Worm (Caenorhabditis elegans) whole organism, young adult: ENCODE measurements around the gene cex-2.

Experiments used
- ama-1 ChIP-seq, 3 experiments: fragments of 150-350 bp in 1 of 3; sonication (generic microtip) in 2 of 3; optimal IDR thresholded peaks; 2 replicates each; lab custom pipeline; 2014 to 2018; ENCODE audit warnings: missing biosample characterization in 2 of 3, missing genetic modification characterization in 2 of 3, missing genetic modification reagents in 2 of 3
- atf-7 ChIP-seq: sonication (generic microtip); optimal IDR thresholded peaks from 2 replicates; lab custom pipeline; 2017; ENCODE audit warnings: mild to moderate bottlenecking, missing genetic modification characterization, missing compliant biosample characterization
- bed-2 ChIP-seq: fragments of 200-800 bp; sonication (Bioruptor generic); IDR thresholded peaks from 2 replicates; pipeline ENCODE4 v1.3.6; 2022; ENCODE audit warnings: missing genetic modification reagents, missing genetic modification characterization, missing compliant biosample characterization
- egrh-3 ChIP-seq: fragments of 200-800 bp; sonication (Bioruptor generic); IDR thresholded peaks from 2 replicates; pipeline ENCODE4 v1.3.6; 2022; ENCODE audit warnings: missing genetic modification reagents, missing genetic modification characterization, missing compliant biosample characterization
- hmg-1.2 ChIP-seq: fragments of 200-800 bp; sonication (Bioruptor generic); IDR thresholded peaks from 2 replicates; pipeline ENCODE4 v1.3.6; 2022; ENCODE audit warnings: missing genetic modification reagents, missing genetic modification characterization, missing compliant biosample characterization
- lag-1 ChIP-seq: fragments of 200-800 bp; sonication (Bioruptor generic); IDR thresholded peaks from 2 replicates; pipeline ENCODE4 v1.3.6; 2022; ENCODE audit warnings: missing genetic modification reagents, missing genetic modification characterization, missing compliant biosample characterization
- lin-35 ChIP-seq, 3 experiments: fragments of 150-350 bp in 2 of 3; sonication (generic microtip) in 1 of 3; optimal IDR thresholded peaks; 2 replicates each; lab custom pipeline; 2014 to 2018; ENCODE audit warnings: missing biosample characterization in 3 of 3, missing genetic modification characterization in 3 of 3, missing genetic modification reagents in 3 of 3
- unc-130 ChIP-seq: sonication (generic microtip); optimal IDR thresholded peaks from 2 replicates; lab custom pipeline; 2016; ENCODE audit warnings: missing genetic modification reagents, missing genetic modification characterization, missing compliant biosample characterization

DNA sequence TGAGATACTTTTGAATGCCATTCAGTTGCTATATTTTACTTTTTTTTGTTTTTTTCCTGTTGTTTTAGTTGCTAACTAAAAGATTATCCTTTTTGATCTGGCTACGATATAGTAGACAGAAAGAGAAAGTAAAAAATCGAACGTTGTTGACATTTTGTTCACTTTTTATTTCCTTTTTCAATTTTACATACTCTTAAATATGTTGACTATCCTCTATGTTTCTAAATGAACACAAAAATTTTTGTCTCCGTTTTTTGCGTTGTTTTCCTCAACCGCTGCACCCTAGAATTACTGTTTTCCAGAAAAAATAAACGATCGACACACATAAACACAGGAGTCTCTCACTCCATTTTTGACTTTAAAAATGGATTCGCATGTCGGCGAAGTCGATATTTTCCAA lies 6.8 kb upstream of the cex-2 start, which contains the start of gene klp-3:
- TF ChIP-seq bed-2 (GFP tag; lab: Robert Waterston, UW) (no peak), hmg-1.2 (GFP tag; lab: Robert Waterston, UW) (no peak), atf-7 (tag; lab: Kevin White, UChicago) (no peak), lin-35 (GFP tag; optimal IDR thresholded peaks at IDR 0.05; lab: Kevin White, UChicago) (no peak), ama-1 (optimal IDR thresholded peaks at IDR 0.05; lab: Kevin White, UChicago) (no peak), ama-1 (GFP tag; optimal IDR thresholded peaks at IDR 0.05; lab: Kevin White, UChicago) (no peak), lag-1 (no peak), egrh-3 (no peak), unc-130 (GFP tag; lab: Kevin White, UChicago) (no peak)
